Fruit fly (Drosophila melanogaster) whole organism, embryonic: Measurements from ENCODE around the gene Gyc88E.

ENCODE experiments used
- Blimp-1 ChIP-seq: fragments of 200-800 bp; sonication (Bioruptor generic); optimal IDR thresholded peaks from 3 replicates; lab custom pipeline; 2018; ENCODE audit warnings: missing biosample characterization, missing genetic modification characterization, mild to moderate bottlenecking, moderate library complexity, missing genetic modification reagents
- BtbVII ChIP-seq: fragments of 200-800 bp; sonication (Bioruptor generic); optimal IDR thresholded peaks from 3 replicates; lab custom pipeline; 2017; ENCODE audit warnings: missing biosample characterization, mild to moderate bottlenecking, missing genetic modification characterization
- CG10209 ChIP-seq: fragments of 200-800 bp; sonication (Bioruptor generic); optimal IDR thresholded peaks from 3 replicates; lab custom pipeline; 2017; ENCODE audit warnings: missing biosample characterization, mild to moderate bottlenecking, missing genetic modification characterization, missing genetic modification reagents
- CG1024 ChIP-seq: fragments of 200-800 bp; sonication (Bioruptor generic); IDR thresholded peaks from 2 replicates; pipeline ENCODE4 v1.3.6; 2022; ENCODE audit warnings: missing biosample characterization, missing genetic modification characterization
- CG10321 ChIP-seq: fragments of 200-800 bp; sonication (Bioruptor generic); IDR thresholded peaks from 2 replicates; pipeline ENCODE4 v1.3.6; 2022; ENCODE audit warnings: missing biosample characterization, missing genetic modification characterization
- CG10431 ChIP-seq: fragments of 200-800 bp; sonication (Bioruptor generic); optimal IDR thresholded peaks from 3 replicates; lab custom pipeline; 2018; ENCODE audit warnings: missing biosample characterization, mild to moderate bottlenecking, missing genetic modification characterization
- CG11504 ChIP-seq: fragments of 200-800 bp; sonication (Bioruptor generic); optimal IDR thresholded peaks from 3 replicates; lab custom pipeline; 2019; ENCODE audit warnings: missing biosample characterization, mild to moderate bottlenecking, missing genetic modification characterization, moderate library complexity
- CG12104 ChIP-seq: fragments of 200-800 bp; sonication (Bioruptor generic); optimal IDR thresholded peaks from 3 replicates; lab custom pipeline; 2016; ENCODE audit warnings: missing biosample characterization, missing genetic modification characterization
- CG13287 ChIP-seq: fragments of 200-800 bp; sonication (Bioruptor generic); IDR thresholded peaks from 2 replicates; pipeline ENCODE4 v1.3.6; 2022; ENCODE audit warnings: missing biosample characterization, missing genetic modification characterization; ENCODE audit not compliant: partially characterized antibody
- CG13624 ChIP-seq: fragments of 200-800 bp; sonication (Bioruptor generic); optimal IDR thresholded peaks from 2 replicates; lab custom pipeline; 2016; ENCODE audit warnings: missing biosample characterization, missing genetic modification characterization
- CG17186 ChIP-seq: fragments of 200-800 bp; sonication (Bioruptor generic); optimal IDR thresholded peaks from 3 replicates; lab custom pipeline; 2017; ENCODE audit warnings: missing biosample characterization, missing genetic modification reagents, missing genetic modification characterization
- CG1792 ChIP-seq: fragments of 200-800 bp; sonication (Bioruptor generic); optimal IDR thresholded peaks from 2 replicates; lab custom pipeline; 2016; ENCODE audit warnings: missing biosample characterization, missing genetic modification characterization
- CG2712 ChIP-seq: fragments of 200-800 bp; optimal IDR thresholded peaks from 3 replicates; lab custom pipeline; 2019; ENCODE audit warnings: missing biosample characterization, mild to moderate bottlenecking, missing genetic modification characterization, moderate library complexity
- CG31388 ChIP-seq: fragments of 200-800 bp; sonication (Bioruptor generic); optimal IDR thresholded peaks from 2 replicates; lab custom pipeline; 2016; ENCODE audit warnings: missing biosample characterization, missing genetic modification characterization
- CG33213 ChIP-seq: fragments of 200-800 bp; sonication (Bioruptor generic); optimal IDR thresholded peaks from 3 replicates; lab custom pipeline; 2016; ENCODE audit warnings: missing biosample characterization, missing genetic modification characterization
- CG4404 ChIP-seq: fragments of 200-800 bp; sonication (Bioruptor generic); IDR thresholded peaks from 2 replicates; pipeline ENCODE4 v1.3.6; 2022; ENCODE audit warnings: missing biosample characterization, missing genetic modification characterization
- CG6813 ChIP-seq: fragments of 200-800 bp; sonication (Bioruptor generic); optimal IDR thresholded peaks from 2 replicates; lab custom pipeline; 2017; ENCODE audit warnings: missing biosample characterization, missing genetic modification characterization, mild to moderate bottlenecking, moderate library complexity, missing genetic modification reagents
- CG7963 ChIP-seq: fragments of 200-800 bp; sonication (Bioruptor generic); IDR thresholded peaks from 3 replicates; pipeline ENCODE4 v1.3.6; 2022; ENCODE audit warnings: missing biosample characterization, missing genetic modification characterization; ENCODE audit not compliant: partially characterized antibody
- CG8359 ChIP-seq: fragments of 200-800 bp; sonication (Bioruptor generic); optimal IDR thresholded peaks from 2 replicates; lab custom pipeline; 2017; ENCODE audit warnings: missing biosample characterization, mild to moderate bottlenecking, missing genetic modification characterization, borderline replicate concordance
- CTCF ChIP-seq: fragments of 200-800 bp; sonication (Bioruptor generic); optimal IDR thresholded peaks from 2 replicates; lab custom pipeline; 2017; ENCODE audit warnings: missing biosample characterization, mild to moderate bottlenecking, missing genetic modification characterization, moderate library complexity
- Camta ChIP-seq: fragments of 200-800 bp; sonication (Bioruptor generic); optimal IDR thresholded peaks from 2 replicates; lab custom pipeline; 2016; ENCODE audit warnings: missing biosample characterization, missing genetic modification characterization
- Chrac-16 ChIP-seq: fragments of 200-800 bp; sonication (Bioruptor generic); optimal IDR thresholded peaks from 3 replicates; lab custom pipeline; 2016; ENCODE audit warnings: missing biosample characterization, missing genetic modification characterization
- E2f1 ChIP-seq: fragments of 200-800 bp; sonication (Bioruptor generic); IDR thresholded peaks from 2 replicates; pipeline ENCODE4 v1.3.6; 2022; ENCODE audit warnings: missing biosample characterization, missing genetic modification characterization
- Eip74EF ChIP-seq, 2 experiments: fragments of 200-800 bp in 1 of 2; fragments of >200 bp in 1 of 2; sonication (Bioruptor generic) in 1 of 2; optimal IDR thresholded peaks; 2 replicates each; lab custom pipeline; 2017 to 2019; ENCODE audit warnings: missing biosample characterization in 2 of 2, missing genetic modification characterization in 2 of 2, mild to moderate bottlenecking in 1 of 2, moderate library complexity in 1 of 2
- Fer3 ChIP-seq: fragments of 200-800 bp; sonication (Bioruptor generic); optimal IDR thresholded peaks from 2 replicates; lab custom pipeline; 2018; ENCODE audit warnings: missing biosample characterization, mild to moderate bottlenecking, missing genetic modification characterization, moderate library complexity
- Lhr ChIP-seq: fragments of 200-800 bp; sonication (Bioruptor generic); optimal IDR thresholded peaks from 3 replicates; lab custom pipeline; 2017; ENCODE audit warnings: mild to moderate bottlenecking, missing biosample characterization, missing genetic modification reagents, missing genetic modification characterization
- Opbp ChIP-seq: fragments of 200-800 bp; sonication (Bioruptor generic); IDR thresholded peaks from 3 replicates; pipeline ENCODE4 v1.3.6; 2022; ENCODE audit warnings: missing biosample characterization, missing genetic modification characterization; ENCODE audit not compliant: partially characterized antibody
- Ptx1 ChIP-seq: fragments of 200-800 bp; sonication (Bioruptor generic); IDR thresholded peaks from 2 replicates; pipeline ENCODE4 v1.3.6; 2022; ENCODE audit warnings: missing biosample characterization, missing genetic modification characterization
- Sin3A ChIP-seq: fragments of >200 bp; optimal IDR thresholded peaks from 2 replicates; lab custom pipeline; 2018
- Taf1 ChIP-seq: fragments of 200-800 bp; sonication (Bioruptor generic); IDR thresholded peaks from 2 replicates; pipeline ENCODE4 v1.3.6; 2022; ENCODE audit warnings: missing biosample characterization, missing genetic modification characterization
- ab ChIP-seq: fragments of 200-800 bp; sonication (Bioruptor generic); optimal IDR thresholded peaks from 2 replicates; lab custom pipeline; 2016; ENCODE audit warnings: missing biosample characterization, missing genetic modification characterization
- ase ChIP-seq: fragments of 200-800 bp; sonication (Bioruptor generic); IDR thresholded peaks from 3 replicates; pipeline ENCODE4 v1.3.6; 2022; ENCODE audit warnings: missing biosample characterization, missing genetic modification characterization
- bigmax ChIP-seq: fragments of 200-800 bp; sonication (Bioruptor generic); optimal IDR thresholded peaks from 2 replicates; lab custom pipeline; 2018; ENCODE audit warnings: missing biosample characterization, mild to moderate bottlenecking, missing genetic modification characterization
- cato ChIP-seq: fragments of 200-800 bp; sonication (Bioruptor generic); optimal IDR thresholded peaks from 2 replicates; lab custom pipeline; 2016; ENCODE audit warnings: missing biosample characterization, missing genetic modification characterization, borderline replicate concordance
- caup ChIP-seq: fragments of 200-800 bp; sonication (Bioruptor generic); optimal IDR thresholded peaks from 3 replicates; lab custom pipeline; 2017; ENCODE audit warnings: missing biosample characterization, mild to moderate bottlenecking, missing genetic modification characterization, moderate library complexity; ENCODE audit not compliant: severe bottlenecking
- chinmo ChIP-seq: fragments of 200-800 bp; sonication (Bioruptor generic); IDR thresholded peaks from 4 replicates; pipeline ENCODE4 v1.3.6; 2022; ENCODE audit warnings: missing biosample characterization, missing genetic modification characterization; ENCODE audit not compliant: partially characterized antibody
- dimm ChIP-seq: fragments of 200-800 bp; sonication (Bioruptor generic); IDR thresholded peaks from 2 replicates; pipeline ENCODE4 v1.3.6; 2022; ENCODE audit warnings: missing biosample characterization, missing genetic modification characterization
- exex ChIP-seq: fragments of 200-800 bp; sonication (Bioruptor generic); optimal IDR thresholded peaks from 4 replicates; lab custom pipeline; 2018; ENCODE audit warnings: missing biosample characterization, mild to moderate bottlenecking, missing genetic modification characterization, moderate library complexity
- gro ChIP-seq: fragments of 200-800 bp; sonication (Bioruptor generic); optimal IDR thresholded peaks from 2 replicates; lab custom pipeline; 2016; ENCODE audit warnings: missing biosample characterization, missing genetic modification characterization
- hth ChIP-seq: fragments of >200 bp; optimal IDR thresholded peaks from 2 replicates; lab custom pipeline; 2017; ENCODE audit warnings: inconsistent platforms
- jumu ChIP-seq: fragments of 200-800 bp; sonication (Bioruptor generic); optimal IDR thresholded peaks from 3 replicates; lab custom pipeline; 2016; ENCODE audit warnings: missing biosample characterization, missing genetic modification characterization
- kay ChIP-seq: fragments of 200-800 bp; sonication (Bioruptor generic); optimal IDR thresholded peaks from 2 replicates; lab custom pipeline; 2016; ENCODE audit warnings: missing biosample characterization, missing genetic modification characterization
- ken ChIP-seq: fragments of 200-800 bp; sonication (Bioruptor generic); IDR thresholded peaks from 3 replicates; pipeline ENCODE4 v1.3.6; 2022; ENCODE audit warnings: missing biosample characterization, missing genetic modification characterization
- lilli ChIP-seq: fragments of 200-800 bp; sonication (Bioruptor generic); optimal IDR thresholded peaks from 3 replicates; lab custom pipeline; 2016; ENCODE audit warnings: missing biosample characterization, missing genetic modification characterization
- mirr ChIP-seq: fragments of 200-800 bp; sonication (Bioruptor generic); optimal IDR thresholded peaks from 3 replicates; lab custom pipeline; 2018; ENCODE audit warnings: missing biosample characterization, mild to moderate bottlenecking, missing genetic modification characterization
- ranshi ChIP-seq: fragments of 200-800 bp; sonication (Bioruptor generic); IDR thresholded peaks from 2 replicates; pipeline ENCODE4 v1.3.6; 2022; ENCODE audit warnings: missing biosample characterization, missing genetic modification characterization
- repo ChIP-seq: fragments of 200-800 bp; sonication (Bioruptor generic); optimal IDR thresholded peaks from 2 replicates; lab custom pipeline; 2016; ENCODE audit warnings: missing biosample characterization, missing genetic modification characterization
- seq ChIP-seq: fragments of 200-800 bp; sonication (Bioruptor generic); IDR thresholded peaks from 2 replicates; pipeline ENCODE4 v1.3.6; 2022; ENCODE audit warnings: missing biosample characterization, missing genetic modification characterization
- sima ChIP-seq: fragments of 200-800 bp; sonication (Bioruptor generic); optimal IDR thresholded peaks from 2 replicates; lab custom pipeline; 2016; ENCODE audit warnings: missing biosample characterization, missing genetic modification characterization
- zen2 ChIP-seq: fragments of 200-800 bp; sonication (Bioruptor generic); IDR thresholded peaks from 3 replicates; pipeline ENCODE4 v1.3.6; 2022; ENCODE audit warnings: missing biosample characterization, missing genetic modification characterization; ENCODE audit not compliant: partially characterized antibody

Gyc88E gene

DNA sequence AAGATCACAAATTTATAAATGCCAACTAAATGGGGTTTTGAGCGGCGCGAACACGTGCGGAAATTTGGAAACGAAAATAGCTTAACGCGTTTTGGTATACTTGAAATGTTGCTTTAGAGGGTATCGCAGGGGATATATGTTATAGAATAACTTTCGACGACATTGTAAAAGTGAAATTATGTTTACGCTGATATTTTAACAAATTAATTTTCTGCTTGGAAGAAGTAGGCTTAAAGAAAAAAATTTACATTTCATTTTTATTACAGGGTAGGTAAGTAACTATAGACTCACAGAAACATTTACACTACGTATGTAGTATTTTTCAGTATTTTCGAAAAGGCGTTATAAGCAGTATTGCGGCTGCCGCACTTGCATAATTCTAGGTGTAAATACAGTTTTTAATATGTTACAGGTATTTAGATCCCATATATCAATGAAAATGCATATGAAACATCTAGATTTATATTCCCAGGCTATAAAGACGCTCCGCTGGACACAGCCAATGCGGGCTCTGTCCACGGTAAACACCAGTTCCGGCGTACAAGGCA, 79.2 kb downstream of the Gyc88E start, which contains the start of the genes Art3 and mRpS10 (continued):
- TF ChIP-seq exex: peak; percentile 99
- peak; percentile 100 for TF ChIP-seq CG4404
- peak; percentile 100 for TF ChIP-seq ranshi
- peak; percentile 100 for TF ChIP-seq CG1792
- peak; percentile 98 for TF ChIP-seq ab
- peak; percentile 100 for TF ChIP-seq seq (GFP tag; lab: Robert Waterston, UW)
- peak; percentile 100 for TF ChIP-seq jumu (GFP tag; lab: Kevin White, UChicago)
- peak; percentile 99 for TF ChIP-seq CG1024 (GFP tag; lab: Robert Waterston, UW)
- peak; percentile 100 for TF ChIP-seq CG2712 (tag; lab: Kevin White, UChicago)
- TF ChIP-seq Taf1: peak; percentile 100
- TF ChIP-seq cato: peak; percentile 100
- peak; percentile 100 for TF ChIP-seq gro (GFP tag; lab: Kevin White, UChicago)
- peak; percentile 29; the same call in 1 of the 3 replicates for TF ChIP-seq Opbp (GFP tag; lab: Robert Waterston, UW)
- TF ChIP-seq CG8359 (GFP tag; lab: Kevin White, UChicago): peak; percentile 97
- TF ChIP-seq dimm: peak; percentile 100
- TF ChIP-seq CG11504 (tag; lab: Kevin White, UChicago): peak; percentile 99
- peak; percentile 100 for TF ChIP-seq lilli (GFP tag; lab: Kevin White, UChicago)
- TF ChIP-seq sima (GFP tag; lab: Kevin White, UChicago): peak; percentile 100
- TF ChIP-seq bigmax (GFP tag; lab: Kevin White, UChicago): peak; percentile 83
- peak; percentile 100 for TF ChIP-seq BtbVII (GFP tag; lab: Kevin White, UChicago)
- TF ChIP-seq CG10431 (GFP tag; lab: Kevin White, UChicago): peak; percentile 99
- peak; percentile 100 for TF ChIP-seq CG13624 (GFP tag; lab: Kevin White, UChicago)
- peak; percentile 99 for TF ChIP-seq Lhr (GFP tag; lab: Kevin White, UChicago)
- peak; percentile 100 for TF ChIP-seq Chrac-16 (GFP tag; lab: Kevin White, UChicago)
- TF ChIP-seq CG13287 (GFP tag; lab: Robert Waterston, UW): peak; percentile 45; the same call in 1 of the 2 replicates
- peak; percentile 20 for TF ChIP-seq Sin3A (lab: Kevin White, UChicago)
- no peak for TF ChIP-seq CG7963 (GFP tag; lab: Robert Waterston, UW)
- peak; percentile 100 for TF ChIP-seq Camta (GFP tag; lab: Kevin White, UChicago)
- TF ChIP-seq kay (GFP tag; lab: Kevin White, UChicago): peak; percentile 100
- peak; percentile 100 for TF ChIP-seq ken (GFP tag; lab: Robert Waterston, UW)
- TF ChIP-seq E2f1 (GFP tag; lab: Robert Waterston, UW): peak; percentile 100
- peak; percentile 100 for TF ChIP-seq repo (GFP tag; lab: Kevin White, UChicago)
- no peak for TF ChIP-seq zen2
- peak; percentile 92 for TF ChIP-seq CG10321
- peak; percentile 100 for TF ChIP-seq CG6813 (GFP tag; lab: Kevin White, UChicago)
- TF ChIP-seq CG33213 (GFP tag; lab: Kevin White, UChicago): peak; percentile 100
- peak; percentile 99 for TF ChIP-seq Blimp-1
- TF ChIP-seq chinmo: no peak
- peak; percentile 100 for TF ChIP-seq Ptx1 (GFP tag; lab: Robert Waterston, UW)
- peak; percentile 100 for TF ChIP-seq Fer3
- no peak for TF ChIP-seq hth (lab: Kevin White, UChicago)
- peak; percentile 100 for TF ChIP-seq CG12104 (GFP tag; lab: Kevin White, UChicago)
- TF ChIP-seq CG10209 (GFP tag; lab: Kevin White, UChicago): peak; percentile 100
- TF ChIP-seq ase: peak; percentile 100
- TF ChIP-seq CG17186 (GFP tag; lab: Kevin White, UChicago): peak; percentile 98
- peak; percentile 100 for TF ChIP-seq CG31388 (GFP tag; lab: Kevin White, UChicago)
- TF ChIP-seq CTCF (GFP tag; lab: Kevin White, UChicago): peak; percentile 82
- TF ChIP-seq mirr: peak; percentile 100
- peak; percentile 100 for TF ChIP-seq caup (GFP tag; lab: Kevin White, UChicago)
- peak in 1 of 2 experiments; percentile 99 for TF ChIP-seq Eip74EF (GFP tag; optimal IDR thresholded peaks at IDR 0.05; lab: Kevin White, UChicago)
